Worm (Caenorhabditis elegans): ENCODE results near the gene math-9.

Gene math-9

DNA sequence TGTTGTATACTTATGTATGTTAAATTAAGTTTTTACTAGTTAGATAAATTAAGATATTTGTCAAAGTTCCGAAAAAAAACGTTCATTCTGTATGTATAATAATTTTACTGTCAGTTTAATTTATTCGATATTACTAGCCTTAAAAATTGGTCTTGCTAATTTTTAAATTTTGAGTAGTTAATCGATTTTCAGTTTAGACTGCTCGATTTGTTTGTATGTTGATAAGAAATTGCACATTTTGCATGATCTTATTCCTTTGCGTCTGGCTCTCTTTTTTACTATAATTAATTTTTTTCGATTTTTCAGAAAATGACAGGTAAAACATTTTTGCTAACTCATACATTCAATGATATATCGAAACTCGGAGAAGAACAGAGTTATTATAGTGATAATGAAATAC lies 9.4 kb upstream of the math-9 start, which contains the start of gene math-24:
Gene math-24 (plus strand): TSS at position 301 of the 400 bp plus-strand sequence.
- TF ChIP-seq K02D7.2 (tag; optimal IDR thresholded peaks at IDR 0.05): no peak
- no peak for TF ChIP-seq hlh-6 (tag; optimal IDR thresholded peaks at IDR 0.05)
- TF ChIP-seq ref-2 (tag; optimal IDR thresholded peaks at IDR 0.05): no peak
- no peak for TF ChIP-seq dve-1 (tag; optimal IDR thresholded peaks at IDR 0.05)
- TF ChIP-seq lim-6 (tag; optimal IDR thresholded peaks at IDR 0.05): no peak
- no peak for TF ChIP-seq nfya-1 (tag; optimal IDR thresholded peaks at IDR 0.05)
- TF ChIP-seq unc-3 (GFP tag; conservative IDR thresholded peaks at IDR 0.05): no peak
- no peak for TF ChIP-seq unc-3 (tag; optimal IDR thresholded peaks at IDR 0.05)
- TF ChIP-seq hlh-30 (tag; optimal IDR thresholded peaks at IDR 0.05; ENCODE audit: insufficient read depth): no peak
- no peak for TF ChIP-seq ceh-18 (tag; optimal IDR thresholded peaks at IDR 0.05)
- TF ChIP-seq ztf-16 (tag; optimal IDR thresholded peaks at IDR 0.05): no peak
- no peak for TF ChIP-seq pha-4 (tag; optimal IDR thresholded peaks at IDR 0.05)
- no peak for TF ChIP-seq dmd-4 (tag; optimal IDR thresholded peaks at IDR 0.05; ENCODE audit: borderline replicate concordance)
- TF ChIP-seq ceh-14 (tag; optimal IDR thresholded peaks at IDR 0.05): no peak
- no peak for TF ChIP-seq gmeb-2 (tag; optimal IDR thresholded peaks at IDR 0.05)
- TF ChIP-seq nhr-232 (tag; optimal IDR thresholded peaks at IDR 0.05): no peak
- no peak for TF ChIP-seq pag-3 (tag; optimal IDR thresholded peaks at IDR 0.05; ENCODE audit: borderline replicate concordance)
- no peak for TF ChIP-seq hlh-15 (tag; optimal IDR thresholded peaks at IDR 0.05)
- no peak for TF ChIP-seq ceh-34 (tag; optimal IDR thresholded peaks at IDR 0.05)
- no peak for TF ChIP-seq ceh-22 (tag; optimal IDR thresholded peaks at IDR 0.05)

DNA sequence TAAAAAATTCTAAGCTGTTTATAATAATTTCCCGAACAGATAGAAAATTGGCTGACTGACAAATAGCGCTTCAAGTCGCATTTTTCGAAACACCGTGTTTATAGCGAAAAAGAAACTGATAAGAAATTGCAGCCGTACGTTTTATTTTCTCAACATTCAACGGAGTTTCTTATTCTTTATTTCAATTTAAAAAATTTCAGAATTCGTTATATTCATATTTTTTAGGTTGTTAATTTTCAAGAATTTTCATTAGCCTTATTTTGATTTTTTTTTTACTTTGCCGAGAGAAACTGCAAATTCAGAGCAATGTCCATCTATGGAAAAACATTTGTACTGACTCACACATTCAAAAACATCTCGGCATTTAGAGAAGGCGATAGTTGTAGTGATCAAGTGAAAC lies 7.4 kb upstream of the math-9 start, which contains the start of gene C46F9.6:
Gene C46F9.6 (plus strand): TSS at position 301 of the 400 bp plus-strand sequence.
- no peak for TF ChIP-seq unc-42 (tag; optimal IDR thresholded peaks at IDR 0.05)
- no peak for TF ChIP-seq sox-4 (tag; optimal IDR thresholded peaks at IDR 0.05)
- no peak for TF ChIP-seq mec-3 (tag; optimal IDR thresholded peaks at IDR 0.05; ENCODE audit: borderline replicate concordance)
- TF ChIP-seq C08G9.2 (tag; optimal IDR thresholded peaks at IDR 0.05): no peak

DNA sequence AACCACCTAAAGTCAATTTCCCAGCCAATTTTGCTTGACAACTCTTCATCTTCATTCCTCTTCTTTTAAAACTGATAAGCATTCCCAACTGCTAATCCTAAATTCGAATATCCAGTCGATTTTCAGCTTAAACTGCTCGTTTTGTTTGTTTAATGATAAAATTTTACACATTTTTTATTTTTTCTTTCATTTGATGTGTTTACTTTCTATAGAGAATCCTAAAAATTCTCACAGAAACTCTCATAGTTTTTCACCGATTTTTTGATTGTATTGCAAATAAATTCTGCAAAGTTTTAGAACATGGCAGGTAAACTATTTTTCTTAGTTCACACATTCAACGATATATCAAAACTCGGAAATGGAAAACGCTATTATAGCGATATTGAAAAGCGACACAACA lies 5.2 kb upstream of the math-9 start, which contains the start of gene math-25:
Gene math-25 (plus strand): TSS at position 301 of the 400 bp plus-strand sequence.
- TF ChIP-seq pag-3 (tag; optimal IDR thresholded peaks at IDR 0.05; ENCODE audit: borderline replicate concordance) (no peak), C38D4.7 (GFP tag; optimal IDR thresholded peaks at IDR 0.05) (no peak), elt-4 (tag; optimal IDR thresholded peaks at IDR 0.05) (no peak), tbx-2 (tag; optimal IDR thresholded peaks at IDR 0.05) (no peak), ztf-16 (tag; optimal IDR thresholded peaks at IDR 0.05) (no peak), ceh-9 (tag; optimal IDR thresholded peaks at IDR 0.05) (no peak), pat-9 (tag; optimal IDR thresholded peaks at IDR 0.05) (no peak), ceh-34 (tag; optimal IDR thresholded peaks at IDR 0.05) (no peak), che-1 (tag; optimal IDR thresholded peaks at IDR 0.05) (no peak), pqm-1 (tag; optimal IDR thresholded peaks at IDR 0.05) (no peak), fkh-6 (tag; optimal IDR thresholded peaks at IDR 0.05) (no peak), ceh-45 (GFP tag; IDR thresholded peaks at IDR 0.05) (no peak), hlh-13 (GFP tag; optimal IDR thresholded peaks at IDR 0.05) (no peak), sdc-2 (tag; optimal IDR thresholded peaks at IDR 0.05) (no peak), lim-6 (tag; optimal IDR thresholded peaks at IDR 0.05) (no peak), hlh-8 (tag; optimal IDR thresholded peaks at IDR 0.05) (no peak), ceh-18 (tag; optimal IDR thresholded peaks at IDR 0.05) (no peak), gmeb-2 (tag; optimal IDR thresholded peaks at IDR 0.05) (no peak), dve-1 (tag; optimal IDR thresholded peaks at IDR 0.05) (no peak), elt-2 (tag; optimal IDR thresholded peaks at IDR 0.05) (no peak)

DNA sequence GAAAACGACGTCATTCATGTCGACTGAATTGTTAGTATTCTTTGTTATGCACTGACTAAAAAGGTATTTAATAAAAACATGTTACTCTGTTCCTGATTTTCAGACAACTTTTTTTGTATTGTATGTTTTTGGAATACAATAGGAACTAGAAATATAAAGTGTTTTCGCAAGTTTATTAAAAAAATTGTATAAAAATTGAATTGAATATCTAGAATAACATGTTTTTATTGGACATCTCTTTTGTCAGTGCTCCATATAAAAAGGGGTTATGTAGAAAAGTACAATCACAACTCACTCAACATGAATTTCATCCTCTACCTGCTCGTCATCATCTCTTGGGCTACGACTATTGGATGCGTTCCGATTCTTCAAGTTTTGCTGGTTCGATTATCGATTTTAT lies 4.7 kb upstream of the math-9 start, which contains the start of gene C46F9.5:
Gene C46F9.5 (plus strand): TSS at position 301 of the 400 bp plus-strand sequence.
- TF ChIP-seq ceh-22 (tag; optimal IDR thresholded peaks at IDR 0.05) (no peak), hlh-30 (tag; optimal IDR thresholded peaks at IDR 0.05; ENCODE audit: insufficient read depth) (no peak), ets-4 (tag; optimal IDR thresholded peaks at IDR 0.05) (no peak), ceh-19 (GFP tag; optimal IDR thresholded peaks at IDR 0.05) (no peak), lim-6 (tag; optimal IDR thresholded peaks at IDR 0.05) (no peak), ama-1 (optimal IDR thresholded peaks at IDR 0.05) (no peak), elt-4 (tag; optimal IDR thresholded peaks at IDR 0.05) (no peak), C08G9.2 (tag; optimal IDR thresholded peaks at IDR 0.05) (no peak), pqm-1 (tag; optimal IDR thresholded peaks at IDR 0.05) (no peak), syd-9 (tag; optimal IDR thresholded peaks at IDR 0.05) (no peak), nhr-232 (tag; optimal IDR thresholded peaks at IDR 0.05) (no peak), Y22D7AL.16 (tag; optimal IDR thresholded peaks at IDR 0.05) (no peak), pros-1 (tag; optimal IDR thresholded peaks at IDR 0.05) (no peak), pha-4 (tag; optimal IDR thresholded peaks at IDR 0.05) (no peak), fkh-6 (tag; optimal IDR thresholded peaks at IDR 0.05) (no peak), K02D7.2 (tag; optimal IDR thresholded peaks at IDR 0.05) (no peak), ref-2 (tag; optimal IDR thresholded peaks at IDR 0.05) (no peak), C38D4.7 (GFP tag; optimal IDR thresholded peaks at IDR 0.05) (no peak), odd-2 (tag; optimal IDR thresholded peaks at IDR 0.05) (no peak)

All from whole organism, late embryonic.